Worm (Caenorhabditis elegans) whole organism, mixed stage, embryonic: ENCODE data around the gene ZK1320.9.
A peak's percentile ranks its signal among the peaks of the same experiment; 100 is the strongest.

Source experiments
- M03D4.4 ChIP-seq: sonication (generic microtip); optimal IDR thresholded peaks from 2 replicates; lab custom pipeline; 2017; ENCODE audit warnings: mild to moderate bottlenecking, missing genetic modification characterization, missing compliant biosample characterization
- bed-3 ChIP-seq: fragments of 200-800 bp; sonication (Bioruptor generic); optimal IDR thresholded peaks from 3 replicates; lab custom pipeline; 2018; ENCODE audit warnings: mild to moderate bottlenecking, missing genetic modification characterization, moderate library complexity, missing compliant biosample characterization
- blmp-1 ChIP-seq: fragments of 150-350 bp; optimal IDR thresholded peaks from 2 replicates; lab custom pipeline; 2014; ENCODE audit warnings: missing biosample characterization, missing genetic modification characterization
- ceh-39 ChIP-seq: fragments of 150-350 bp; optimal IDR thresholded peaks from 2 replicates; lab custom pipeline; 2014; ENCODE audit warnings: missing biosample characterization, missing genetic modification characterization
- ceh-43 ChIP-seq: fragments of 200-800 bp; sonication (Bioruptor generic); optimal IDR thresholded peaks from 2 replicates; lab custom pipeline; 2018; ENCODE audit warnings: mild to moderate bottlenecking, missing genetic modification characterization, moderate library complexity, missing compliant biosample characterization
- ces-1 ChIP-seq: fragments of 150-350 bp; optimal IDR thresholded peaks from 2 replicates; lab custom pipeline; 2014; ENCODE audit warnings: missing biosample characterization, missing genetic modification reagents, missing genetic modification characterization
- cnd-1 ChIP-seq: fragments of 200-800 bp; sonication (Bioruptor generic); optimal IDR thresholded peaks from 2 replicates; lab custom pipeline; 2018; ENCODE audit warnings: mild to moderate bottlenecking, missing genetic modification characterization, missing compliant biosample characterization
- drap-1 ChIP-seq: fragments of 200-800 bp; sonication (Bioruptor generic); optimal IDR thresholded peaks from 3 replicates; lab custom pipeline; 2018; ENCODE audit warnings: mild to moderate bottlenecking, missing genetic modification characterization, missing compliant biosample characterization
- elt-1 ChIP-seq: sonication (generic microtip); optimal IDR thresholded peaks from 2 replicates; lab custom pipeline; 2017; ENCODE audit warnings: missing genetic modification characterization, mild to moderate bottlenecking, missing compliant biosample characterization, antibody characterized with exemption, moderate library complexity, borderline replicate concordance; ENCODE audit not compliant: insufficient read depth
- elt-3 ChIP-seq: fragments of 150-350 bp; optimal IDR thresholded peaks from 2 replicates; lab custom pipeline; 2014; ENCODE audit warnings: missing biosample characterization, missing genetic modification characterization
- ham-2 ChIP-seq: fragments of 200-800 bp; sonication (Bioruptor generic); optimal IDR thresholded peaks from 2 replicates; lab custom pipeline; 2018; ENCODE audit warnings: mild to moderate bottlenecking, missing genetic modification characterization, missing compliant biosample characterization
- hlh-1 ChIP-seq: fragments of 150-350 bp; optimal IDR thresholded peaks from 2 replicates; lab custom pipeline; 2014; ENCODE audit warnings: missing biosample characterization, missing genetic modification reagents, missing genetic modification characterization
- lin-13 ChIP-seq: fragments of 150-350 bp; optimal IDR thresholded peaks from 2 replicates; lab custom pipeline; 2014; ENCODE audit warnings: missing biosample characterization, missing genetic modification characterization
- lin-32 ChIP-seq: fragments of 200-800 bp; sonication (Bioruptor generic); optimal IDR thresholded peaks from 2 replicates; lab custom pipeline; 2018; ENCODE audit warnings: mild to moderate bottlenecking, missing genetic modification characterization, missing compliant biosample characterization
- lsy-2 ChIP-seq: fragments of 150-350 bp; optimal IDR thresholded peaks from 2 replicates; lab custom pipeline; 2014; ENCODE audit warnings: missing biosample characterization, missing genetic modification characterization
- mep-1 ChIP-seq: fragments of 150-350 bp; optimal IDR thresholded peaks from 2 replicates; lab custom pipeline; 2017; ENCODE audit warnings: missing biosample characterization, missing genetic modification reagents, missing genetic modification characterization, inconsistent platforms
- mls-2 ChIP-seq: sonication (generic microtip); optimal IDR thresholded peaks from 2 replicates; lab custom pipeline; 2016; ENCODE audit warnings: mild to moderate bottlenecking, missing genetic modification characterization, moderate library complexity, missing compliant biosample characterization
- nhr-12 ChIP-seq: fragments of 150-350 bp; optimal IDR thresholded peaks from 2 replicates; lab custom pipeline; 2014; ENCODE audit warnings: missing biosample characterization, missing genetic modification characterization
- nhr-237 ChIP-seq: fragments of 150-350 bp; optimal IDR thresholded peaks from 2 replicates; lab custom pipeline; 2014; ENCODE audit warnings: missing biosample characterization, missing genetic modification characterization
- nhr-28 ChIP-seq: fragments of 150-350 bp; optimal IDR thresholded peaks from 2 replicates; lab custom pipeline; 2014; ENCODE audit warnings: missing biosample characterization, missing genetic modification characterization
- nhr-76 ChIP-seq: sonication (generic microtip); optimal IDR thresholded peaks from 2 replicates; lab custom pipeline; 2017; ENCODE audit warnings: missing biosample characterization, missing genetic modification characterization
- pha-4 ChIP-seq: fragments of 150-350 bp; optimal IDR thresholded peaks from 2 replicates; lab custom pipeline; 2018; ENCODE audit warnings: missing biosample characterization, missing genetic modification reagents, missing genetic modification characterization
- sem-2 ChIP-seq: fragments of 200-800 bp; sonication (Bioruptor generic); optimal IDR thresholded peaks from 2 replicates; lab custom pipeline; 2018; ENCODE audit warnings: mild to moderate bottlenecking, missing genetic modification characterization, missing compliant biosample characterization
- sptf-1 ChIP-seq: sonication (generic microtip); optimal IDR thresholded peaks from 2 replicates; lab custom pipeline; 2017; ENCODE audit warnings: mild to moderate bottlenecking, missing genetic modification characterization, moderate library complexity, missing compliant biosample characterization
- unc-120 ChIP-seq: sonication (generic microtip); optimal IDR thresholded peaks from 2 replicates; lab custom pipeline; 2017; ENCODE audit warnings: missing genetic modification characterization, missing compliant biosample characterization; ENCODE audit not compliant: poor library complexity, severe bottlenecking
- unc-39 ChIP-seq: fragments of 150-350 bp; optimal IDR thresholded peaks from 2 replicates; lab custom pipeline; 2014; ENCODE audit warnings: missing biosample characterization, missing genetic modification characterization
- unc-62 ChIP-seq: fragments of 150-350 bp; optimal IDR thresholded peaks from 2 replicates; lab custom pipeline; 2014; ENCODE audit warnings: missing biosample characterization, missing genetic modification reagents, missing genetic modification characterization
- zip-8 ChIP-seq: fragments of 150-350 bp; optimal IDR thresholded peaks from 2 replicates; lab custom pipeline; 2014; ENCODE audit warnings: missing biosample characterization, missing genetic modification characterization
- ztf-11 ChIP-seq: fragments of 150-350 bp; optimal IDR thresholded peaks from 2 replicates; lab custom pipeline; 2014; ENCODE audit warnings: missing biosample characterization, missing genetic modification characterization

The ZK1320.9 gene

DNA sequence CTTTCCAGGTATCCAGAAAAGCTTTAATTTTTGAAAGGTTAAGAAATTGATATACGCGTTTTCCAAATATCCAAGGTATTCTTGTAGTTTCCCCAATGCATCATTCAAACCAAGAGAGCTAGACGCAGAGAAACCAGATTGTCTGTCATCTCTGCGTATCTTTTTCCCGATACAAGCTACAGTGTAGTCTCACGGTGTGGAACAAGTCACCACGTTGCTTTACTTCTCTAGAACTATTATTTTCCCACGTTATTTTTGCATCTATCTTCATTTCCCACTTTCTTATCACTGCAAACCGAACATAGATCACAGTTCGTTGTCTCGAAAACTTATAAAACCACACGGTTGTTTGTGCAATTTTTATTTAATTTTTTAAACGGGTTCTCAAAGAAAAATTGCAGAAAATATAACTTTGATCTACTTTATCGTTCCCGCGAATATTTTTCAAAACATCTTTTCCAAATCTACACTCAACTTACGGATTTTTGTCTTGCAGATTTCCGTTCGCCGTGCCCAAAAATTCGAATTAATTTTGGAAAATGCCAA, 30.2 kb downstream of the ZK1320.9 start, which contains the start of gene gstk-1:
Gene gstk-1 (plus strand): TSS at position 496 of the 546 bp plus-strand sequence.
- TF ChIP-seq mls-2: no peak
- TF ChIP-seq elt-1 (tag; lab: Kevin White, UChicago): no peak

DNA sequence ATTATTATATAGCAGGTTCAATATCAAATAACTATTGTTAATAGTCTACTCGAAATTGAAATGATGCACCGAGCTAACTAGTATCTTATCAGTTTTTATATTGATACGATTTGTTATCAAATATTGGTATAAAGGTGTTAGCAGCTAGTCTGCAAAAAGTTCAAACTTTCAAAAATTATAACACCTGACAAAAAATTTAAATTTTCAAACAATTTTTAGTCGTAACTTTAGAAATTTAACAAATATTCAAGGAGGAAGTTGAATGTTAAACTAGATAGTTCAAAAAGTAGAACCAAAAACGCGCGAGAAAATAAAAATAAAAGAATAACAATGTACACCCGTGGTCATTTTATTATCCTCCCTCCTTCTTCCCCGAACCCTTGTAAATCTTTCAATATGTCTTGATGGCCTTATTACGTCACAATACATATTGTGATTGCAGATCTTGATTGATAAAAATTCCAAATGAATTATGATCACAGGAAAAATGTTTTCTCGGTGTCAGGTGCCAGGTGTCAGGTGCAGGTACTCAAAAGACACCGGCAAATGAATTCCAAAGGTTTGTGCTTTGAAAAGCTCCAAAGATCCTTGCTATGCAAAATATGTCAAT, 30.9 kb downstream of the ZK1320.9 start, which contains the start of gene ZK1307.1:
Gene ZK1307.1 (minus strand): TSS at position 51 of the 610 bp plus-strand sequence.
- no peak for TF ChIP-seq bed-3 (GFP tag; lab: Kevin White, UChicago)
- peak; percentile 39 for TF ChIP-seq unc-62
- no peak for TF ChIP-seq lin-32 (GFP tag; lab: Kevin White, UChicago)
- TF ChIP-seq elt-1 (tag; lab: Kevin White, UChicago): peak; percentile 12
- peak; percentile 69 for TF ChIP-seq zip-8 (tag; lab: Kevin White, UChicago)
- TF ChIP-seq nhr-76: no peak

DNA sequence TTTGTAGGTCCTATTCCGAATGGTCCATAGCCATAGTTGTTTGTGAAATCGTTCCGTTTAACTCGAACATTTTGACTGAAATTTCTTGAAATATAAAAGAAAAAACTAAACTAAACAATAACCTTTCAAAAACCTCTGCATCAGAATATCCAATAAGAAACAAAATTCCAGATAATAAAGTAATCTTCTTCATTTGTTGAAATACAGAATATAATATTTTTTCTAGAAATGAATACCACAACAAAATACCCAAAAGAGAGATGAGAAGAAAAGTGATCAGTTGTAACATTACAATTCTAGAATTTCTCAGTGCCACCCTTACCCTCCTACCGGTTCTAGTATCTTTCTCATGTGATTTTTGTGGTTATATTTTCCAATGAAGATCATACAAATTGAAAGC, 32.8 kb downstream of the ZK1320.9 start, which contains the start of gene ZK1307.2:
Gene ZK1307.2 (minus strand): TSS at position 274 of the 400 bp plus-strand sequence.
- TF ChIP-seq nhr-12 (tag; lab: Kevin White, UChicago) (no peak), unc-120 (tag; lab: Kevin White, UChicago) (no peak), unc-39 (tag; lab: Kevin White, UChicago) (no peak), elt-3 (tag; lab: Kevin White, UChicago) (no peak), hlh-1 (tag; lab: Kevin White, UChicago) (no peak), M03D4.4 (tag; lab: Kevin White, UChicago) (no peak), ceh-39 (tag; lab: Kevin White, UChicago) (no peak), pha-4 (tag; lab: Kevin White, UChicago) (no peak), ceh-43 (no peak), lsy-2 (tag; lab: Kevin White, UChicago) (no peak), nhr-28 (tag; lab: Kevin White, UChicago) (no peak), ces-1 (GFP tag; lab: Kevin White, UChicago) (no peak), blmp-1 (tag; lab: Kevin White, UChicago) (no peak), mep-1 (no peak), sptf-1 (tag; lab: Kevin White, UChicago) (no peak), lin-32 (GFP tag; lab: Kevin White, UChicago) (no peak), ztf-11 (tag; lab: Kevin White, UChicago) (no peak), unc-62 (no peak)

DNA sequence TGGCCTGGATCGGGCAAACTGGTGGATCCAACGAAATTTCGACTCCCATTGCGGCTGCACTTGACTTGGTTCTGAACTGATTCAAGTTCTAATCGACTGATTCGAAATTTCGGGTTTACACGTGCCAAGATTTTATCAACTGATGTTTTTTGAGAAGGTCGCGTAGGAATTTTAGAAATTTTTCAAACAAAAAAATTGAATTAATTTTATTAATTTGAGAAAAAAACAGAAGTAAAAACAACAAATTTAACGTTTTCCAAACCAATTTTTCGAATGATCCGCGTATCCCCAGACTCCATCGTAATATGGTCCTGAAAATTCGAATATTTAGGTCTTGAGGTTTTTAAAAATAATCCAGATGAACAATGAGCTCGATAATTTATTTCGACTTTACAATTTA, 33.6 kb downstream of the ZK1320.9 start, which contains the start of gene ZK1307.3:
Gene ZK1307.3 (minus strand): TSS at position 101 of the 400 bp plus-strand sequence.
- TF ChIP-seq unc-62: no peak
- no peak for TF ChIP-seq ztf-11 (tag; lab: Kevin White, UChicago)
- no peak for TF ChIP-seq ham-2 (GFP tag; lab: Kevin White, UChicago)
- no peak for TF ChIP-seq drap-1 (GFP tag; lab: Kevin White, UChicago)
- TF ChIP-seq unc-120 (tag; lab: Kevin White, UChicago): no peak
- TF ChIP-seq M03D4.4 (tag; lab: Kevin White, UChicago): no peak
- no peak for TF ChIP-seq nhr-12 (tag; lab: Kevin White, UChicago)
- no peak for TF ChIP-seq sptf-1 (tag; lab: Kevin White, UChicago)
- TF ChIP-seq ceh-39 (tag; lab: Kevin White, UChicago): no peak
- no peak for TF ChIP-seq nhr-237 (tag; lab: Kevin White, UChicago)
- TF ChIP-seq ceh-43: no peak

DNA sequence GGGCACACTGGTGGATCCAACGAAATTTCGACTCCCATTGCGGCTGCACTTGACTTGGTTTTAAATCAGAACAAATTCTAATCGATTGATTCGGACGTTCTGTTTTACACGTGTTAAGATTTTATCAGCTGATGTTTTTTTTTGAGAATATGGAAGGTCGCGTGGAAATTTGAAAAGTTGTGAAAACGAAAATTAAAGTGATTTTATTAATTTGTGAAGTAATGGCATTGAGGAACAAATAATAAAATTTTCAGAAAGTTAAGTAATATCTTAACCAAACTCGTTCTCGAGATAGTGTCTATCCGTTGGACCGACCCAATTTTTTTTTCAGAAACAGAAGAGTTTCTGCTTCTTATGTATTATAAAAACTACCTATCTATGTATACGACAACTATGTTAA, 34.8 kb downstream of the ZK1320.9 start, which contains the start of gene ZK1307.4:
Gene ZK1307.4 (minus strand): TSS at position 101 of the 400 bp plus-strand sequence.
- TF ChIP-seq unc-120 (tag; lab: Kevin White, UChicago): no peak

DNA sequence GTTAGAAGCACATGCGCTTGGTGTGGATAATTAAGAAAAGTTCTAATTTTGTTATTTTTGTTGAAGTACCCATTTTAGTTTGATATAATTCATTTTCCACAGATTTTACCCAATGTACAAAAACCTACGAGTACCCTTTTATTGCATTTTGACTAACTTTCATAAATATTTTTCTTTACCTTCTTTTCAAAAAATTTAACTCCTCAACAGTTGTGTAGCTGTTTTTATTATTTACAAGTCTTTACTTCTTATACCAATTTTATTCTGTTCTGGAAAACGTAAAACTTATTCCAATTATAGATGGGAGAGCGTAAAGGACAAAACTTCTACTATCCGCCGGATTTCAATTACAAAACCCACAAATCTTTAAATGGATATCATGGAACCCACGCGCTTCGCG, 37.3 kb downstream of the ZK1320.9 start, which contains the start of gene ZK1307.9:
Gene ZK1307.9 (plus strand): TSS at position 301 of the 400 bp plus-strand sequence.
- TF ChIP-seq lin-32 (GFP tag; lab: Kevin White, UChicago): no peak
- no peak for TF ChIP-seq lin-13 (tag; lab: Kevin White, UChicago)
- TF ChIP-seq M03D4.4 (tag; lab: Kevin White, UChicago): no peak
- TF ChIP-seq nhr-12 (tag; lab: Kevin White, UChicago): no peak
- no peak for TF ChIP-seq sem-2 (GFP tag; lab: Kevin White, UChicago)
- no peak for TF ChIP-seq bed-3 (GFP tag; lab: Kevin White, UChicago)
- TF ChIP-seq unc-120 (tag; lab: Kevin White, UChicago): no peak
- no peak for TF ChIP-seq blmp-1 (tag; lab: Kevin White, UChicago)
- no peak for TF ChIP-seq sptf-1 (tag; lab: Kevin White, UChicago)
- TF ChIP-seq cnd-1 (tag; lab: Kevin White, UChicago): no peak
- no peak for TF ChIP-seq unc-62
- no peak for TF ChIP-seq ztf-11 (tag; lab: Kevin White, UChicago)
- TF ChIP-seq mls-2: no peak
- no peak for TF ChIP-seq drap-1 (GFP tag; lab: Kevin White, UChicago)
- TF ChIP-seq hlh-1 (tag; lab: Kevin White, UChicago): no peak
- no peak for TF ChIP-seq lsy-2 (tag; lab: Kevin White, UChicago)
- no peak for TF ChIP-seq elt-1 (tag; lab: Kevin White, UChicago)
- no peak for TF ChIP-seq mep-1
- TF ChIP-seq, all 35 proteins: peak for 0
